Fruit fly (Drosophila melanogaster) whole organism: ENCODE measurements around the gene Crys.

Experiments used
- CG8478 ChIP-seq: fragments of >200 bp; optimal IDR thresholded peaks from 2 replicates; lab custom pipeline; 2018; ENCODE audit warnings: inconsistent platforms
- pan ChIP-seq: fragments of >200 bp; optimal IDR thresholded peaks from 2 replicates; lab custom pipeline; 2017
- psq ChIP-seq: fragments of >200 bp; optimal IDR thresholded peaks from 2 replicates; lab custom pipeline; 2017

DNA sequence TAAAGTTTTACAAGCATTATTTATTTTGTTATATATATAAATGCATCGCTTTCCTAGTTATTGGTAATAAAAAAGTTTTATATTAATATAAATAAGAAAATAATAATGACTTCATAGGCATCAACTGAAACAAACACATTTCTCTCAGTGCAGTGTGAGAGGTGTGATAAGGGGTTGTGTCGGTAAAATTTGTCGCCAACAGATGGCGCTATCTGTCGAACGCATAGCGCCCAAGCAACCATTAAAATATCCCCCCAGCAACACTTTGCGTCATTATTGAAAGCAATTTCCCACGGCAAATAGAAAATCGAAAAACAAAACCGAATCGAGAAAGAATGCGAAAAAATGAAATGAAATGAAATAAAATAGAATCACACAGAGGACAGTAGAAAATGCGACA, 3.3 kb upstream of the Crys start:
- no peak for TF ChIP-seq psq (lab: Kevin White, UChicago)
- TF ChIP-seq pan, result no peak
- TF ChIP-seq CG8478 (lab: Kevin White, UChicago), result no peak
